Worm (Caenorhabditis elegans): ENCODE measurements around the gene H13N06.7.

The H13N06.7 gene

ce11 chrX:15541437-15541836 is 38.5 kb downstream of the H13N06.7 start (continued):
- TF ChIP-seq F37B4.10 (GFP tag; IDR thresholded peaks at IDR 0.05) (no peak), B0019.2 (GFP tag; conservative IDR thresholded peaks at IDR 0.05) (no peak), nhr-27 (tag; optimal IDR thresholded peaks at IDR 0.05) (no peak), ceh-58 (GFP tag; IDR thresholded peaks at IDR 0.05) (no peak), C17E4.6 (GFP tag; IDR thresholded peaks at IDR 0.05) (no peak), nhr-120 (GFP tag; IDR thresholded peaks at IDR 0.05) (no peak), sdz-38 (tag; optimal IDR thresholded peaks at IDR 0.05) (no peak)

ce11 chrX:15544671-15545070 is 41.7 kb downstream of the H13N06.7 start:
- TF ChIP-seq atf-7 (tag; optimal IDR thresholded peaks at IDR 0.05): peak; percentile 43
- no peak for TF ChIP-seq cebp-1 (GFP tag; IDR thresholded peaks at IDR 0.05)
- TF ChIP-seq cebp-1 (tag; optimal IDR thresholded peaks at IDR 0.05): peak; percentile 28
- 0 out of 2 replicates have a peak, but pooled peaks have one; percentile 5 for TF ChIP-seq dox-1 (GFP tag; IDR thresholded peaks at IDR 0.05)
- TF ChIP-seq ceh-27 (GFP tag; optimal IDR thresholded peaks at IDR 0.05): no peak
- TF ChIP-seq nhr-80 (tag; optimal IDR thresholded peaks at IDR 0.05): peak; percentile 82

- TF ChIP-seq ceh-91 (GFP tag; IDR thresholded peaks at IDR 0.05) (no peak), madf-10 (tag; optimal IDR thresholded peaks at IDR 0.05) (no peak), lin-35 (GFP tag; optimal IDR thresholded peaks at IDR 0.05) (no peak), him-1 (tag; optimal IDR thresholded peaks at IDR 0.05) (no peak), K11D2.4 (GFP tag; IDR thresholded peaks at IDR 0.05) (0 out of 2 replicates have a peak, but pooled peaks have one; percentile 20), egrh-3 (GFP tag; IDR thresholded peaks at IDR 0.05) (no peak)
Observed at ce11 chrX:15545485-15545884, 42.6 kb downstream of the H13N06.7 start.

ce11 chrX:15546943-15547342 is 44.0 kb downstream of the H13N06.7 start:
- TF ChIP-seq nhr-80 (tag; optimal IDR thresholded peaks at IDR 0.05) (peak; percentile 17), mxl-1 (tag; optimal IDR thresholded peaks at IDR 0.05) (no peak)

- TF ChIP-seq Y95B8A.8 (GFP tag; IDR thresholded peaks at IDR 0.05): no peak
- no peak for TF ChIP-seq ztf-6 (GFP tag; IDR thresholded peaks at IDR 0.05)
Observed at ce11 chrX:15547896-15548295, 45.0 kb downstream of the H13N06.7 start.

- TF ChIP-seq ztf-22 (GFP tag; optimal IDR thresholded peaks at IDR 0.05) (no peak), Y95B8A.8 (GFP tag; IDR thresholded peaks at IDR 0.05) (no peak)
Observed at ce11 chrX:15550769-15551168, 47.8 kb downstream of the H13N06.7 start.

ce11 chrX:15552024-15552769 is 49.3 kb downstream of the H13N06.7 start:
- TF ChIP-seq nfyb-1 (GFP tag; IDR thresholded peaks at IDR 0.05): no peak
- no peak for TF ChIP-seq T26A5.8 (tag; optimal IDR thresholded peaks at IDR 0.05)
- 0 out of 2 replicates have a peak, but pooled peaks have one; percentile 4 for TF ChIP-seq hmg-1.2 (GFP tag; IDR thresholded peaks at IDR 0.05)
- TF ChIP-seq snpc-4 (GFP tag; optimal IDR thresholded peaks at IDR 0.05): peak; percentile 24
- TF ChIP-seq snpc-4 (tag; optimal IDR thresholded peaks at IDR 0.05): peak in 3 of 4 experiments; percentile 26 to 89 (median 83)
